Fruit fly (Drosophila melanogaster): ENCODE data around the gene RhoGAPp190.

The RhoGAPp190 gene

DNA sequence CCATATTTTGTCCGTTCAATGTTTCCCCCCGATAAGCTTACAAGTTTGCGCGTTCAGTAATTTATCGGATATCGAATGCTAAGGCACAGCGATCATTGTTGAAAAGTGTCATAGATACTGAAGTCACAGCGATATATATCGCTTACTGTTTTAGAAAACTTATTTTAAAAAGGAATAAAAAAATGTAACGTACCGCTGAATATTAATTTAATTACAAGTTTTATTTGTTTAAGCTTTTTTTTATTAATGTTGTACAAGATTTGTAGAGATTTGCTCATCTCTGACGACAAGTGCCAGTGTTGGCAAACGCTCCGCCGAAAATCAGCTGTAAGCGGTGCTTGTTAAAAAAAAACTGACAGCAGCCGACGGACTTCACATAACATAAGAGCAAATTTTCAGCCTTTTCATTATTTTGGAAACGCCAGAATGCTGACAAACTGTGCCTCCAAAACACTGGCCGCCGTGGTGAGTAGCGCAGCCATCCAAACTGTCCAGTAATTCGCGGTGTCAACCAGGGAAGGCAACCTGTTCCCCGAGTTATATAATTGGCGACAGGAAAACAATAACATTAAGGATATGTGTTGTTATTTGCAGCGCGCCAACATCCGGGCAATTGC is 20.3 kb downstream of the RhoGAPp190 start, which contains the start of the genes corolla and ND-24:
corolla (minus strand) TSS at position 52 of the 617 bp plus-strand sequence.
ND-24 (plus strand) TSS at position 94 of the 617 bp plus-strand sequence.
- TF ChIP-seq Hr96 (GFP tag; optimal IDR thresholded peaks at IDR 0.05) (no peak), CG12768 (GFP tag; optimal IDR thresholded peaks at IDR 0.05) (peak; percentile 56), CG5204 (GFP tag; optimal IDR thresholded peaks at IDR 0.05) (no peak), CG14711 (tag; optimal IDR thresholded peaks at IDR 0.05) (peak; percentile 81), cnc (optimal IDR thresholded peaks at IDR 0.05) (no peak), CG33017 (tag; optimal IDR thresholded peaks at IDR 0.05) (peak; percentile 74), CG7101 (tag; optimal IDR thresholded peaks at IDR 0.05) (peak; percentile 88), tj (GFP tag; optimal IDR thresholded peaks at IDR 0.05) (peak; percentile 58), Mnt (GFP tag; optimal IDR thresholded peaks at IDR 0.05) (peak; percentile 86), bab1 (GFP tag; optimal IDR thresholded peaks at IDR 0.05) (peak; percentile 92), ovo (GFP tag; optimal IDR thresholded peaks at IDR 0.05) (peak; percentile 70), Clk (GFP tag; optimal IDR thresholded peaks at IDR 0.05) (peak; percentile 41), kay (GFP tag; ENCODE audit: borderline replicate concordance) (no peak), Crg-1 (GFP tag; optimal IDR thresholded peaks at IDR 0.05) (peak; percentile 81), cic (GFP tag; optimal IDR thresholded peaks at IDR 0.05) (peak; percentile 10), CG1620 (GFP tag; optimal IDR thresholded peaks at IDR 0.05) (peak; percentile 91), pad (GFP tag; optimal IDR thresholded peaks at IDR 0.05) (peak; percentile 61), CG7045 (GFP tag; optimal IDR thresholded peaks at IDR 0.05) (peak; percentile 19), toe (GFP tag; optimal IDR thresholded peaks at IDR 0.05) (no peak), CG11617 (GFP tag; optimal IDR thresholded peaks at IDR 0.05) (peak; percentile 84)

DNA sequence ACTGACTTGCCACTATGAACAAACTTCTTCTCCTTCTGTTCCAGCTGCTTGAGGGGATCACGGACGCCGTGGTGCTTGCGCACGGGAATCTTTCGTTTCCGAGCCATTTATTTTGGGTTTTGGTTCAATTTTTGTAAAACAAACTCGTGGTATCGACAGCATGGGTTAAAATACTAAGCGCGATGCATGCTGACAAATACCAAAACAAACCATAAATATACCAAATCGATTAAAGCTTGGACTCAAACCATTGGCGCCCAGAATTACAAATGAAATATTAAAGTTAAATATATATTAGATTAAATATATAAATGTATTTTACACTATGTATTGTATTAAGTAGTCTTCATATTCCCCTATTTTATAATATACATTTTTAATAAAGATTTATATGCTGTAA is 23.0 kb downstream of the RhoGAPp190 start, which contains the start of gene CG8326:
CG8326 (minus strand) TSS at position 176 of the 400 bp plus-strand sequence.
- no peak for TF ChIP-seq CG33017 (tag; optimal IDR thresholded peaks at IDR 0.05)
- TF ChIP-seq Mnt (GFP tag; optimal IDR thresholded peaks at IDR 0.05): peak; percentile 10
- TF ChIP-seq Hr96 (GFP tag; optimal IDR thresholded peaks at IDR 0.05): no peak
- peak; percentile 9 for TF ChIP-seq bab1 (GFP tag; optimal IDR thresholded peaks at IDR 0.05)

DNA sequence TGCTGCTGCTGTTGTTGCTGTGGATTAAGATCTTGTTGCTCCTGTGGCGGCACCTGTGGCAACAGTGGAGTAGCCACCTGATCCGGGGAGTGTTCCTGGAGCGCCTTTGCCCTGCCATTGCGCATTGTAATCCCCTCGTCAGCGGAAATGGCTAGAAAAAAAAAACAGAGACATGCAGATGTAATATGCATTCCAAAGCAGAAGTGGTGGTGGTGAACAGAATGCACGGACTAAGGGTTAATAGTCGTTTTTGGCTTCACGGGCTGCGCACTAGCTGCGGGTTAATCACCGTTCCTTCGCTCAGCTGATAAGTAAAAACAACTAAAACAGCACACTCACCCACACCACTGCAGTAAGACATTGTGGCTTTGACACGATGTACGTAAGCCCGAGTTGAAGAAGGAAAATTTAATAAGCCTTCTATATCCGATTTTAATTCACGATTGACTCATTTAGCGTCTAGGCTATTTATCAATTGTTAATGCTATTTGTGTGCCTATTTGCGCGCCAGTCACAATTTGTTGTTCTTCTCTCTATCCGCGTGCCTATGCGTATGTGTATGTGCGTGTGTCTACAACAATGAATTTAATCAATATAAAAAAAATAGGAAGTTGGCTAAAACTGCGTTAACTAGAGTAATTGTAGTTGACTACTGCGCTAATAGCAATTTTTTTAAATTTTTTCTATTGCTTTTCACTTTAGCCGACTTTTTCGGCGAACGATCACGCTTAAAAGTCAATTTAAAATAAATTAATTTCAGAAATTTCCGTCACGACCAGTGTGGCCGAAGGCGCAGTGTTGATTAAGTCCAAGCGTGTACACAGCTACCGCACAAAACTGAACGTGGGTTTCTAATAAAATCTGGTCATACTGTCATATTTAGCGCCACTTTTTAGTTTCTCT is 25.0 kb downstream of the RhoGAPp190 start, which contains the start of gene stas:
stas (minus strand) TSS at position 806 of the 903 bp plus-strand sequence.
- no peak for TF ChIP-seq Clk (GFP tag; optimal IDR thresholded peaks at IDR 0.05)
- peak; percentile 31 for TF ChIP-seq Crg-1 (GFP tag; optimal IDR thresholded peaks at IDR 0.05)
- TF ChIP-seq Hr96 (GFP tag; optimal IDR thresholded peaks at IDR 0.05): no peak
- peak; percentile 33 for TF ChIP-seq CG7101 (tag; optimal IDR thresholded peaks at IDR 0.05)
- TF ChIP-seq tj (GFP tag; optimal IDR thresholded peaks at IDR 0.05): peak; percentile 79
- no peak for TF ChIP-seq cic (GFP tag; optimal IDR thresholded peaks at IDR 0.05)
- TF ChIP-seq cnc (optimal IDR thresholded peaks at IDR 0.05): no peak
- peak; percentile 7 for TF ChIP-seq CG12768 (GFP tag; optimal IDR thresholded peaks at IDR 0.05)
- no peak for TF ChIP-seq kay (GFP tag; ENCODE audit: borderline replicate concordance)
- peak; percentile 48 for TF ChIP-seq ovo (GFP tag; optimal IDR thresholded peaks at IDR 0.05)
- TF ChIP-seq CG5204 (GFP tag; optimal IDR thresholded peaks at IDR 0.05): no peak
- TF ChIP-seq CG11617 (GFP tag; optimal IDR thresholded peaks at IDR 0.05): no peak
- TF ChIP-seq CG1620 (GFP tag; optimal IDR thresholded peaks at IDR 0.05): peak; percentile 46
- no peak for TF ChIP-seq CG14711 (tag; optimal IDR thresholded peaks at IDR 0.05)
- peak; percentile 21 for TF ChIP-seq CG33017 (tag; optimal IDR thresholded peaks at IDR 0.05)
- TF ChIP-seq bab1 (GFP tag; optimal IDR thresholded peaks at IDR 0.05): peak; percentile 67
- no peak for TF ChIP-seq toe (GFP tag; optimal IDR thresholded peaks at IDR 0.05)
- TF ChIP-seq pad (GFP tag; optimal IDR thresholded peaks at IDR 0.05): no peak
- TF ChIP-seq CG7045 (GFP tag; optimal IDR thresholded peaks at IDR 0.05): no peak
- peak; percentile 81 for TF ChIP-seq Mnt (GFP tag; optimal IDR thresholded peaks at IDR 0.05)

DNA sequence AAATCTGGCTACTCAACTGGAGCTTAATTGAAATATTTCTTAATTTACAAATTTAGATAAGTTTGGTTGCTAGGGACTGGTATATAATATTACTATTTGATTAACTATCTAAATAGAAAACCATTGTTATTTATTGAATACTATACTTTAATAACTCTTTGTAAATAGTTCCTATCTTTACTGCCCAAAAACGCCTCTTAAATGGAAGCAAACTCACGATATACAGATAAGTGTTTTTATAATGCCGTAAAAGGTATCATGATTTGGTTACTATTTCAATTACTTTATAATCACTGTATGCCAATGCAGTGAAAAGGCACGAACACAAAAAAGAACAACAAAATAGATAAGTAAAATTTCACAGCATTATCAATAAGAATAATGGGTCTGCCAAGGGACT is 26.5 kb downstream of the RhoGAPp190 start:
- no peak for TF ChIP-seq cnc (optimal IDR thresholded peaks at IDR 0.05)
- peak; percentile 45 for TF ChIP-seq CG11617 (GFP tag; optimal IDR thresholded peaks at IDR 0.05)
- peak; percentile 6 for TF ChIP-seq pad (GFP tag; optimal IDR thresholded peaks at IDR 0.05)
- peak; percentile 71 for TF ChIP-seq CG7101 (tag; optimal IDR thresholded peaks at IDR 0.05)
- TF ChIP-seq cic (GFP tag; optimal IDR thresholded peaks at IDR 0.05): peak; percentile 56
- TF ChIP-seq CG14711 (tag; optimal IDR thresholded peaks at IDR 0.05): peak; percentile 47
- no peak for TF ChIP-seq CG5204 (GFP tag; optimal IDR thresholded peaks at IDR 0.05)
- TF ChIP-seq bab1 (GFP tag; optimal IDR thresholded peaks at IDR 0.05): peak; percentile 33
- TF ChIP-seq CG33017 (tag; optimal IDR thresholded peaks at IDR 0.05): peak; percentile 66
- TF ChIP-seq kay (GFP tag; ENCODE audit: borderline replicate concordance): peak; percentile 26
- TF ChIP-seq CG1620 (GFP tag; optimal IDR thresholded peaks at IDR 0.05): no peak

DNA sequence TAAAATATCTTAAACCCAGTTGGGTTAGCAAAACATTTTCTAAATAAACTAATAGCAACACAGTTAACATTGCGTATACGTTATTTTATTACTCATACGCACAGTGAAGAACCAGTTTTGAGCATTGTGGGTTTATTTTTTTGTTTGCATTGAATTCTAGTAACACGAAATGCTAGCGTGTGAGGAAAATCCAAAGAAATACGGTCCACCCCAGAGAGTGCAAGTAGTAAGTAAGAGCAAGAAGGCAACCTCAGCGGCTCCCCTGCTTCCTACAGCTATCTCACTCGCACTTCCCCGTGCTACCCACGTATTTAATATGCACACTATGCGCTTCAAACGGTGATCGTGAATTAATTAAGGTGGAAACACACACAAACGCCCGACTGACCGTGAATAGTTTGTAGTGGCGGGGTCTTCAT is 27.4 kb downstream of the RhoGAPp190 start:
- TF ChIP-seq bab1 (GFP tag; optimal IDR thresholded peaks at IDR 0.05): peak; percentile 99
- TF ChIP-seq cic (GFP tag; optimal IDR thresholded peaks at IDR 0.05): peak; percentile 68
- TF ChIP-seq kay (GFP tag; ENCODE audit: borderline replicate concordance): peak; percentile 54
- TF ChIP-seq CG7101 (tag; optimal IDR thresholded peaks at IDR 0.05): peak; percentile 99
- peak; percentile 88 for TF ChIP-seq toe (GFP tag; optimal IDR thresholded peaks at IDR 0.05)
- TF ChIP-seq ovo (GFP tag; optimal IDR thresholded peaks at IDR 0.05): peak; percentile 90
- TF ChIP-seq CG7045 (GFP tag; optimal IDR thresholded peaks at IDR 0.05): peak; percentile 90
- peak; percentile 97 for TF ChIP-seq CG1620 (GFP tag; optimal IDR thresholded peaks at IDR 0.05)
- peak; percentile 99 for TF ChIP-seq CG11617 (GFP tag; optimal IDR thresholded peaks at IDR 0.05)
- TF ChIP-seq Clk (GFP tag; optimal IDR thresholded peaks at IDR 0.05): peak; percentile 85
- TF ChIP-seq tj (GFP tag; optimal IDR thresholded peaks at IDR 0.05): peak; percentile 98
- peak; percentile 96 for TF ChIP-seq CG33017 (tag; optimal IDR thresholded peaks at IDR 0.05)
- TF ChIP-seq CG12768 (GFP tag; optimal IDR thresholded peaks at IDR 0.05): peak; percentile 94
- peak; percentile 97 for TF ChIP-seq Crg-1 (GFP tag; optimal IDR thresholded peaks at IDR 0.05)
- TF ChIP-seq pad (GFP tag; optimal IDR thresholded peaks at IDR 0.05): peak; percentile 93
- TF ChIP-seq Mnt (GFP tag; optimal IDR thresholded peaks at IDR 0.05): peak; percentile 96
- TF ChIP-seq cnc (optimal IDR thresholded peaks at IDR 0.05): no peak
- peak; percentile 96 for TF ChIP-seq CG14711 (tag; optimal IDR thresholded peaks at IDR 0.05)
- TF ChIP-seq Hr96 (GFP tag; optimal IDR thresholded peaks at IDR 0.05): peak; percentile 98
- TF ChIP-seq CG5204 (GFP tag; optimal IDR thresholded peaks at IDR 0.05): peak; percentile 93
